Worm (Caenorhabditis elegans) whole organism, L1 larva: ENCODE results near the gene Y48E1C.4.

Source experiments
- C04F5.9 ChIP-seq: sonication (generic microtip); optimal IDR thresholded peaks from 2 replicates; lab custom pipeline; 2016; ENCODE audit warnings: missing genetic modification characterization, missing compliant biosample characterization
- C16A3.4 ChIP-seq: fragments of 150-350 bp; optimal IDR thresholded peaks from 2 replicates; lab custom pipeline; 2014; ENCODE audit warnings: missing biosample characterization, missing genetic modification characterization
- F16B12.6 ChIP-seq: fragments of 150-350 bp; optimal IDR thresholded peaks from 2 replicates; lab custom pipeline; 2014; ENCODE audit warnings: missing biosample characterization, missing genetic modification characterization
- aly-2 ChIP-seq: fragments of 150-350 bp; optimal IDR thresholded peaks from 2 replicates; lab custom pipeline; 2014; ENCODE audit warnings: missing biosample characterization, missing genetic modification characterization
- blmp-1 ChIP-seq: fragments of 150-350 bp; optimal IDR thresholded peaks from 2 replicates; lab custom pipeline; 2014; ENCODE audit warnings: missing biosample characterization, missing genetic modification characterization
- ceh-63 ChIP-seq: fragments of 200-800 bp; sonication (Bioruptor generic); optimal IDR thresholded peaks from 2 replicates; lab custom pipeline; 2018; ENCODE audit warnings: mild to moderate bottlenecking, missing genetic modification characterization, missing compliant biosample characterization
- ceh-90 ChIP-seq: sonication (generic microtip); optimal IDR thresholded peaks from 2 replicates; lab custom pipeline; 2016; ENCODE audit warnings: missing genetic modification characterization, missing compliant biosample characterization
- ces-1 ChIP-seq: fragments of 150-350 bp; optimal IDR thresholded peaks from 2 replicates; lab custom pipeline; 2014; ENCODE audit warnings: missing biosample characterization, missing genetic modification reagents, missing genetic modification characterization
- dpl-1 ChIP-seq, 3 experiments: fragments of 150-350 bp in 2 of 3; sonication (generic microtip) in 1 of 3; optimal IDR thresholded peaks; 2 replicates each; lab custom pipeline; 2014 to 2017; ENCODE audit warnings: missing biosample characterization in 3 of 3, missing genetic modification characterization in 3 of 3, missing genetic modification reagents in 3 of 3
- efl-1 ChIP-seq, 4 experiments: fragments of 150-350 bp; optimal IDR thresholded peaks in 3 of 4; peaks in 1 of 4; 1 replicate in 1 of 4; 2 replicates in 3 of 4; lab custom pipeline; 2014; ENCODE audit warnings: missing biosample characterization in 2 of 4, missing genetic modification characterization in 2 of 4, missing genetic modification reagents in 2 of 4
- efl-3 ChIP-seq: fragments of 200-800 bp; sonication (Bioruptor generic); optimal IDR thresholded peaks from 2 replicates; lab custom pipeline; 2018; ENCODE audit warnings: mild to moderate bottlenecking, missing genetic modification characterization, missing compliant biosample characterization
- egl-13 ChIP-seq: sonication (generic microtip); optimal IDR thresholded peaks from 2 replicates; lab custom pipeline; 2016; ENCODE audit warnings: missing genotype, missing genetic modification reagents, missing genetic modification characterization, missing compliant biosample characterization
- egl-27 ChIP-seq, 2 experiments: fragments of 150-350 bp in 1 of 2; sonication (generic microtip); optimal IDR thresholded peaks; 3 replicates each; lab custom pipeline; 2017 to 2018; ENCODE audit warnings: missing biosample characterization in 2 of 2, missing genetic modification characterization in 2 of 2, missing genetic modification reagents in 2 of 2
- elt-2 ChIP-seq: sonication (generic microtip); optimal IDR thresholded peaks from 2 replicates; lab custom pipeline; 2016; ENCODE audit warnings: missing genetic modification characterization, mild to moderate bottlenecking, inconsistent platforms, missing compliant biosample characterization, missing genetic modification reagents
- elt-3 ChIP-seq, 6 experiments: fragments of 150-350 bp in 1 of 6; sonication (generic microtip); optimal IDR thresholded peaks; 2 replicates each; lab custom pipeline; 2017 to 2018; ENCODE audit warnings: missing biosample characterization in 6 of 6, missing genetic modification characterization in 6 of 6, inconsistent platforms in 1 of 6
- fkh-4 ChIP-seq: sonication (generic microtip); optimal IDR thresholded peaks from 2 replicates; lab custom pipeline; 2016; ENCODE audit warnings: missing compliant biosample characterization, missing genetic modification characterization, borderline replicate concordance
- fkh-8 ChIP-seq: sonication (generic microtip); optimal IDR thresholded peaks from 2 replicates; lab custom pipeline; 2016; ENCODE audit warnings: mild to moderate bottlenecking, missing genetic modification characterization, missing compliant biosample characterization
- grh-1 ChIP-seq: fragments of 200-800 bp; sonication (Bioruptor generic); IDR thresholded peaks from 2 replicates; pipeline ENCODE4 v1.3.6; 2022; ENCODE audit warnings: missing genetic modification reagents, missing genetic modification characterization, missing compliant biosample characterization
- hlh-4 ChIP-seq: sonication (generic microtip); optimal IDR thresholded peaks from 2 replicates; lab custom pipeline; 2016; ENCODE audit warnings: mild to moderate bottlenecking, missing genetic modification characterization, missing compliant biosample characterization
- hpl-2 ChIP-seq: fragments of 150-350 bp; optimal IDR thresholded peaks from 2 replicates; lab custom pipeline; 2014; ENCODE audit warnings: missing biosample characterization, missing genetic modification reagents, missing genetic modification characterization
- irx-1 ChIP-seq: sonication (generic microtip); optimal IDR thresholded peaks from 2 replicates; lab custom pipeline; 2016; ENCODE audit warnings: missing genetic modification characterization, missing compliant biosample characterization
- jun-1 ChIP-seq: fragments of 150-350 bp; optimal IDR thresholded peaks from 2 replicates; lab custom pipeline; 2014; ENCODE audit warnings: missing biosample characterization, missing genetic modification reagents, missing genetic modification characterization
- lin-13 ChIP-seq: fragments of 150-350 bp; optimal IDR thresholded peaks from 2 replicates; lab custom pipeline; 2014; ENCODE audit warnings: missing biosample characterization, missing genetic modification reagents, missing genetic modification characterization
- lin-14 ChIP-seq: fragments of 200-800 bp; sonication (Bioruptor generic); optimal IDR thresholded peaks from 2 replicates; lab custom pipeline; 2018; ENCODE audit warnings: mild to moderate bottlenecking, missing genetic modification characterization, moderate library complexity, missing compliant biosample characterization
- lin-15B ChIP-seq: fragments of 150-350 bp; sonication (generic microtip); optimal IDR thresholded peaks from 3 replicates; lab custom pipeline; 2014; ENCODE audit warnings: missing biosample characterization, missing genetic modification characterization
- lin-35 ChIP-seq, 2 experiments: fragments of 150-350 bp; optimal IDR thresholded peaks; 2 replicates each; lab custom pipeline; 2014; ENCODE audit warnings: missing biosample characterization in 2 of 2, missing genetic modification characterization in 2 of 2, missing genetic modification reagents in 2 of 2
- lin-39 ChIP-seq: fragments of 150-350 bp; optimal IDR thresholded peaks from 2 replicates; lab custom pipeline; 2014; ENCODE audit warnings: missing biosample characterization, missing genetic modification reagents, missing genetic modification characterization
- lir-3 ChIP-seq: sonication (generic microtip); optimal IDR thresholded peaks from 2 replicates; lab custom pipeline; 2016; ENCODE audit warnings: mild to moderate bottlenecking, missing genetic modification characterization, moderate library complexity, missing compliant biosample characterization; ENCODE audit not compliant: poor library complexity
- lsy-2 ChIP-seq, 2 experiments: fragments of 150-350 bp; optimal IDR thresholded peaks; 2 replicates each; lab custom pipeline; 2014; ENCODE audit warnings: missing biosample characterization in 2 of 2, missing genetic modification characterization in 2 of 2
- mdl-1 ChIP-seq, 2 experiments: fragments of 150-350 bp; optimal IDR thresholded peaks; 2 replicates each; lab custom pipeline; 2014 to 2017; ENCODE audit warnings: missing biosample characterization in 2 of 2, missing genetic modification characterization in 2 of 2, inconsistent platforms in 1 of 2
- mef-2 ChIP-seq: fragments of 150-350 bp; optimal IDR thresholded peaks from 2 replicates; lab custom pipeline; 2014; ENCODE audit warnings: missing biosample characterization, missing genetic modification characterization
- nhr-237 ChIP-seq: fragments of 150-350 bp; optimal IDR thresholded peaks from 2 replicates; lab custom pipeline; 2014; ENCODE audit warnings: missing biosample characterization, missing genetic modification characterization
- nhr-47 ChIP-seq: sonication (generic microtip); optimal IDR thresholded peaks from 2 replicates; lab custom pipeline; 2016; ENCODE audit warnings: mild to moderate bottlenecking, missing genetic modification characterization, moderate library complexity, missing compliant biosample characterization
- nhr-71 ChIP-seq: sonication (generic microtip); optimal IDR thresholded peaks from 2 replicates; lab custom pipeline; 2016; ENCODE audit warnings: mild to moderate bottlenecking, missing genetic modification characterization, moderate library complexity, missing compliant biosample characterization
- nhr-76 ChIP-seq: sonication (generic microtip); optimal IDR thresholded peaks from 2 replicates; lab custom pipeline; 2017; ENCODE audit warnings: missing biosample characterization, missing genetic modification characterization
- nhr-77 ChIP-seq: fragments of 150-350 bp; optimal IDR thresholded peaks from 2 replicates; lab custom pipeline; 2014; ENCODE audit warnings: missing biosample characterization, missing genetic modification characterization
- pag-3 ChIP-seq: sonication (generic microtip); optimal IDR thresholded peaks from 2 replicates; lab custom pipeline; 2017; ENCODE audit warnings: missing genetic modification characterization, mild to moderate bottlenecking, missing compliant biosample characterization, antibody characterized with exemption, borderline replicate concordance; ENCODE audit not compliant: insufficient read depth
- pax-3 ChIP-seq: fragments of 200-800 bp; sonication (Bioruptor generic); optimal IDR thresholded peaks from 2 replicates; lab custom pipeline; 2018; ENCODE audit warnings: mild to moderate bottlenecking, missing genetic modification characterization, moderate library complexity, missing compliant biosample characterization
- pqm-1 ChIP-seq: sonication (generic microtip); optimal IDR thresholded peaks from 3 replicates; lab custom pipeline; 2017; ENCODE audit warnings: missing biosample characterization, missing genetic modification characterization
- skn-1 ChIP-seq: fragments of 150-350 bp; optimal IDR thresholded peaks from 2 replicates; lab custom pipeline; 2014; ENCODE audit warnings: missing biosample characterization, missing genetic modification characterization
- snpc-4 ChIP-seq: fragments of 150-350 bp; optimal IDR thresholded peaks from 2 replicates; lab custom pipeline; 2014; ENCODE audit warnings: missing biosample characterization, missing genetic modification characterization
- snu-23 ChIP-seq: sonication (generic microtip); optimal IDR thresholded peaks from 2 replicates; lab custom pipeline; 2016; ENCODE audit warnings: missing genetic modification characterization, missing compliant biosample characterization
- sox-4 ChIP-seq: sonication (generic microtip); optimal IDR thresholded peaks from 2 replicates; lab custom pipeline; 2016; ENCODE audit warnings: missing genetic modification characterization, missing compliant biosample characterization
- sptf-1 ChIP-seq: fragments of 150-350 bp; optimal IDR thresholded peaks from 2 replicates; lab custom pipeline; 2014; ENCODE audit warnings: missing biosample characterization, missing genetic modification characterization
- swsn-7 ChIP-seq: sonication (generic microtip); optimal IDR thresholded peaks from 2 replicates; lab custom pipeline; 2016; ENCODE audit warnings: missing genetic modification characterization, missing compliant biosample characterization
- unc-130 ChIP-seq: fragments of 150-350 bp; optimal IDR thresholded peaks from 2 replicates; lab custom pipeline; 2017; ENCODE audit warnings: missing biosample characterization, missing genetic modification characterization, inconsistent platforms
- unc-30 ChIP-seq: sonication (generic microtip); optimal IDR thresholded peaks from 2 replicates; lab custom pipeline; 2017; ENCODE audit warnings: missing biosample characterization, missing genetic modification characterization
- unc-62 ChIP-seq: fragments of 150-350 bp; optimal IDR thresholded peaks from 2 replicates; lab custom pipeline; 2014; ENCODE audit warnings: missing biosample characterization, missing genetic modification reagents, missing genetic modification characterization
- vab-15 ChIP-seq: sonication (generic microtip); optimal IDR thresholded peaks from 2 replicates; lab custom pipeline; 2017; ENCODE audit warnings: missing genotype, mild to moderate bottlenecking, missing genetic modification characterization, missing compliant biosample characterization
- zag-1 ChIP-seq: fragments of 150-350 bp; optimal IDR thresholded peaks from 2 replicates; lab custom pipeline; 2014; ENCODE audit warnings: missing biosample characterization, missing genetic modification characterization
- zip-4 ChIP-seq: fragments of 200-800 bp; sonication (Bioruptor generic); optimal IDR thresholded peaks from 2 replicates; lab custom pipeline; 2018; ENCODE audit warnings: mild to moderate bottlenecking, missing genetic modification characterization, moderate library complexity, missing compliant biosample characterization
- ztf-11 ChIP-seq, 2 experiments: sonication (generic microtip); optimal IDR thresholded peaks; 2 replicates each; lab custom pipeline; 2016 to 2017; ENCODE audit warnings: missing genetic modification characterization in 2 of 2, missing biosample characterization in 1 of 2, missing compliant biosample characterization in 1 of 2

The Y48E1C.4 gene

ce11 chrII:13477230-13477629 lies 40.6 kb upstream of the Y48E1C.4 start (continued):
- TF ChIP-seq egl-13 (tag; lab: Kevin White, UChicago) (peak; percentile 18), lin-14 (GFP tag; lab: Kevin White, UChicago) (peak; percentile 50), ceh-90 (tag; lab: Kevin White, UChicago) (no peak), irx-1 (tag; lab: Kevin White, UChicago) (peak; percentile 10), lin-39 (tag; lab: Kevin White, UChicago) (peak; percentile 16), nhr-77 (no peak), nhr-71 (peak; percentile 75), C04F5.9 (tag; lab: Kevin White, UChicago) (no peak), elt-2 (tag; lab: Kevin White, UChicago) (no peak), unc-130 (tag; lab: Kevin White, UChicago) (peak; percentile 58), efl-3 (GFP tag; lab: Kevin White, UChicago) (no peak), snu-23 (GFP tag; lab: Kevin White, UChicago) (peak; percentile 77), C16A3.4 (tag; lab: Kevin White, UChicago) (peak; percentile 40), ces-1 (GFP tag; lab: Kevin White, UChicago) (no peak), dpl-1 (GFP tag; optimal IDR thresholded peaks at IDR 0.05; lab: Kevin White, UChicago) (peak; percentile 65 to 79 (median 73)), nhr-47 (peak; percentile 76), nhr-76 (tag; lab: Kevin White, UChicago) (no peak), jun-1 (no peak), aly-2 (tag; lab: Kevin White, UChicago) (no peak), fkh-8 (tag; lab: Kevin White, UChicago) (peak; percentile 25), skn-1 (peak; percentile 41), nhr-237 (tag; lab: Kevin White, UChicago) (no peak), zip-4 (GFP tag; lab: Kevin White, UChicago) (no peak), F16B12.6 (tag; lab: Kevin White, UChicago) (peak; percentile 94), efl-1 (optimal IDR thresholded peaks at IDR 0.05; lab: Kevin White, UChicago) (peak; percentile 73), efl-1 (GFP tag; optimal IDR thresholded peaks at IDR 0.05 in 1 of 2; lab: Kevin White, UChicago) (peak; percentile 74 to 97), pag-3 (no peak), ztf-11 (tag; optimal IDR thresholded peaks at IDR 0.05; lab: Kevin White, UChicago) (peak in 1 of 2 experiments; percentile 75), unc-62 (GFP tag; lab: Kevin White, UChicago) (no peak), snpc-4 (peak; percentile 53), ceh-63 (GFP tag; lab: Kevin White, UChicago) (no peak), egl-27 (tag; optimal IDR thresholded peaks at IDR 0.05; lab: Kevin White, UChicago) (no peak), fkh-4 (no peak), hlh-4 (tag; lab: Kevin White, UChicago) (no peak), zag-1 (tag; lab: Kevin White, UChicago) (no peak), blmp-1 (tag; lab: Kevin White, UChicago) (peak; percentile 36), lsy-2 (tag; optimal IDR thresholded peaks at IDR 0.05; lab: Kevin White, UChicago) (peak; percentile 64 to 75), pqm-1 (tag; lab: Kevin White, UChicago) (no peak), lin-15B (tag; lab: Kevin White, UChicago) (peak; percentile 69), mef-2 (no peak), mdl-1 (tag; optimal IDR thresholded peaks at IDR 0.05; lab: Kevin White, UChicago) (no peak), hpl-2 (no peak), swsn-7 (tag; lab: Kevin White, UChicago) (peak; percentile 58), grh-1 (GFP tag; lab: Robert Waterston, UW) (0 out of 2 replicates have a peak, but pooled peaks have one; percentile 26), sptf-1 (tag; lab: Kevin White, UChicago) (no peak), lin-35 (GFP tag; optimal IDR thresholded peaks at IDR 0.05; lab: Kevin White, UChicago) (peak; percentile 70 to 73), lin-13 (GFP tag; lab: Kevin White, UChicago) (peak; percentile 36), pax-3 (tag; lab: Kevin White, UChicago) (no peak), sox-4 (tag; lab: Kevin White, UChicago) (no peak), unc-30 (tag; lab: Kevin White, UChicago) (no peak), lir-3 (tag; lab: Kevin White, UChicago) (no peak), vab-15 (no peak), elt-3 (tag; optimal IDR thresholded peaks at IDR 0.05; lab: Kevin White, UChicago) (no peak)
